Fruit fly (Drosophila melanogaster) whole organism, embryonic: ENCODE results near the gene Nin.

Source experiments
- Abd-B ChIP-seq: fragments of 200-800 bp; sonication (Bioruptor generic); optimal IDR thresholded peaks from 2 replicates; lab custom pipeline; 2018; ENCODE audit warnings: missing biosample characterization, mild to moderate bottlenecking, missing genetic modification characterization, moderate library complexity
- Antp ChIP-seq: fragments of 200-800 bp; sonication (Bioruptor generic); optimal IDR thresholded peaks from 3 replicates; lab custom pipeline; 2016; ENCODE audit warnings: missing biosample characterization, missing genetic modification characterization
- CG11504 ChIP-seq: fragments of 200-800 bp; sonication (Bioruptor generic); optimal IDR thresholded peaks from 3 replicates; lab custom pipeline; 2019; ENCODE audit warnings: missing biosample characterization, mild to moderate bottlenecking, missing genetic modification characterization, moderate library complexity
- CG12942 ChIP-seq: fragments of 200-800 bp; sonication (Bioruptor generic); optimal IDR thresholded peaks from 3 replicates; lab custom pipeline; 2016; ENCODE audit warnings: missing biosample characterization, missing genetic modification characterization
- CG15269 ChIP-seq: fragments of 200-800 bp; sonication (Bioruptor generic); optimal IDR thresholded peaks from 2 replicates; lab custom pipeline; 2018; ENCODE audit warnings: missing biosample characterization, mild to moderate bottlenecking, missing genetic modification characterization, moderate library complexity
- CG17829 ChIP-seq: fragments of 200-800 bp; optimal IDR thresholded peaks from 2 replicates; lab custom pipeline; 2019; ENCODE audit warnings: missing biosample characterization, mild to moderate bottlenecking, missing genetic modification characterization, moderate library complexity
- CG2678 ChIP-seq: fragments of 200-800 bp; sonication (Bioruptor generic); optimal IDR thresholded peaks from 3 replicates; lab custom pipeline; 2019; ENCODE audit warnings: missing biosample characterization, mild to moderate bottlenecking, missing genetic modification characterization, moderate library complexity
- CG31388 ChIP-seq: fragments of 200-800 bp; sonication (Bioruptor generic); optimal IDR thresholded peaks from 2 replicates; lab custom pipeline; 2016; ENCODE audit warnings: missing biosample characterization, missing genetic modification characterization
- CG4328 ChIP-seq: fragments of 200-800 bp; sonication (Bioruptor generic); optimal IDR thresholded peaks from 3 replicates; lab custom pipeline; 2017; ENCODE audit warnings: missing biosample characterization, missing genetic modification reagents, missing genetic modification characterization
- CG6254 ChIP-seq: fragments of 200-800 bp; sonication (Bioruptor generic); optimal IDR thresholded peaks from 3 replicates; lab custom pipeline; 2017; ENCODE audit warnings: mild to moderate bottlenecking, missing biosample characterization, missing genetic modification reagents, missing genetic modification characterization
- CG6689 ChIP-seq: fragments of 200-800 bp; sonication (Bioruptor generic); IDR thresholded peaks from 2 replicates; pipeline ENCODE4 v1.3.6; 2022; ENCODE audit warnings: missing biosample characterization, missing genetic modification characterization
- CG6765 ChIP-seq: fragments of 200-800 bp; sonication (Bioruptor generic); optimal IDR thresholded peaks from 3 replicates; lab custom pipeline; 2017; ENCODE audit warnings: missing biosample characterization, mild to moderate bottlenecking, missing genetic modification characterization
- CG7357 ChIP-seq: fragments of 200-800 bp; sonication (Bioruptor generic); IDR thresholded peaks from 3 replicates; pipeline ENCODE4 v1.3.6; 2022; ENCODE audit warnings: missing biosample characterization, missing genetic modification characterization
- CG7786 ChIP-seq: fragments of 200-800 bp; sonication (Bioruptor generic); optimal IDR thresholded peaks from 2 replicates; lab custom pipeline; 2016; ENCODE audit warnings: missing biosample characterization, missing genetic modification characterization
- CG7987 ChIP-seq: fragments of 200-800 bp; sonication (Bioruptor generic); optimal IDR thresholded peaks from 2 replicates; lab custom pipeline; 2018; ENCODE audit warnings: missing biosample characterization, mild to moderate bottlenecking, missing genetic modification characterization, moderate library complexity
- CG8388 ChIP-seq: fragments of 200-800 bp; sonication (Bioruptor generic); optimal IDR thresholded peaks from 2 replicates; lab custom pipeline; 2019; ENCODE audit warnings: missing biosample characterization, mild to moderate bottlenecking, missing genetic modification characterization, moderate library complexity
- CG8765 ChIP-seq: fragments of 200-800 bp; sonication (Bioruptor generic); IDR thresholded peaks from 2 replicates; pipeline ENCODE4 v1.3.6; 2022; ENCODE audit warnings: missing biosample characterization, missing genetic modification characterization
- CG9609 ChIP-seq: fragments of 200-800 bp; sonication (Bioruptor generic); optimal IDR thresholded peaks from 3 replicates; lab custom pipeline; 2016; ENCODE audit warnings: missing biosample characterization, missing genetic modification characterization
- CG9797 ChIP-seq: fragments of 200-800 bp; sonication (Bioruptor generic); optimal IDR thresholded peaks from 3 replicates; lab custom pipeline; 2018; ENCODE audit warnings: missing biosample characterization, mild to moderate bottlenecking, missing genetic modification characterization
- Dad ChIP-seq: fragments of 200-800 bp; sonication (Bioruptor generic); optimal IDR thresholded peaks from 3 replicates; lab custom pipeline; 2016; ENCODE audit warnings: missing biosample characterization, missing genetic modification characterization
- Eip74EF ChIP-seq, 2 experiments: fragments of 200-800 bp in 1 of 2; fragments of >200 bp in 1 of 2; sonication (Bioruptor generic) in 1 of 2; optimal IDR thresholded peaks; 2 replicates each; lab custom pipeline; 2017 to 2019; ENCODE audit warnings: missing biosample characterization in 2 of 2, missing genetic modification characterization in 2 of 2, mild to moderate bottlenecking in 1 of 2, moderate library complexity in 1 of 2
- GATAe ChIP-seq: fragments of 200-800 bp; sonication (Bioruptor generic); conservative IDR thresholded peaks from 2 replicates; pipeline ENCODE4 v1.3.6; 2022; ENCODE audit warnings: missing biosample characterization, missing genetic modification characterization
- Gug ChIP-seq: fragments of 200-800 bp; sonication (Bioruptor generic); IDR thresholded peaks from 4 replicates; pipeline ENCODE4 v1.3.6; 2022; ENCODE audit warnings: missing biosample characterization, missing genetic modification characterization
- Hmr ChIP-seq: fragments of 200-800 bp; sonication (Bioruptor generic); optimal IDR thresholded peaks from 3 replicates; lab custom pipeline; 2017; ENCODE audit warnings: mild to moderate bottlenecking, missing biosample characterization, missing genetic modification reagents, missing genetic modification characterization
- MESR4 ChIP-seq: fragments of 200-800 bp; sonication (Bioruptor generic); optimal IDR thresholded peaks from 2 replicates; lab custom pipeline; 2018; ENCODE audit warnings: missing biosample characterization, mild to moderate bottlenecking, missing genetic modification characterization, moderate library complexity
- MTF-1 ChIP-seq: fragments of 200-800 bp; sonication (Bioruptor generic); optimal IDR thresholded peaks from 2 replicates; lab custom pipeline; 2018; ENCODE audit warnings: missing biosample characterization, mild to moderate bottlenecking, missing genetic modification characterization, borderline replicate concordance
- Med ChIP-seq: fragments of 200-800 bp; sonication (Bioruptor generic); peaks from one replicate; lab custom pipeline; 2016; ENCODE audit warnings: missing biosample characterization, missing genetic modification characterization, mild to moderate bottlenecking, inconsistent platforms, moderate library complexity
- Meics ChIP-seq: fragments of 200-800 bp; sonication (Bioruptor generic); optimal IDR thresholded peaks from 2 replicates; lab custom pipeline; 2017; ENCODE audit warnings: missing biosample characterization, mild to moderate bottlenecking, missing genetic modification characterization
- Nf-YA ChIP-seq: fragments of 200-800 bp; sonication (Bioruptor generic); IDR thresholded peaks from 2 replicates; pipeline ENCODE4 v1.3.6; 2022; ENCODE audit warnings: missing biosample characterization, missing genetic modification characterization
- Oaz ChIP-seq: fragments of 200-800 bp; sonication (Bioruptor generic); IDR thresholded peaks from 2 replicates; pipeline ENCODE4 v1.3.6; 2022; ENCODE audit warnings: missing biosample characterization, missing genetic modification characterization
- PHDP ChIP-seq: fragments of 200-800 bp; sonication (Bioruptor generic); optimal IDR thresholded peaks from 3 replicates; lab custom pipeline; 2018; ENCODE audit warnings: missing biosample characterization, mild to moderate bottlenecking, missing genetic modification characterization, moderate library complexity
- Ptx1 ChIP-seq: fragments of 200-800 bp; sonication (Bioruptor generic); IDR thresholded peaks from 2 replicates; pipeline ENCODE4 v1.3.6; 2022; ENCODE audit warnings: missing biosample characterization, missing genetic modification characterization
- TFAM ChIP-seq: fragments of 200-800 bp; sonication (Bioruptor generic); optimal IDR thresholded peaks from 2 replicates; lab custom pipeline; 2017; ENCODE audit warnings: missing biosample characterization, missing genetic modification characterization, inconsistent platforms
- Usf ChIP-seq: fragments of 200-800 bp; sonication (Bioruptor generic); optimal IDR thresholded peaks from 2 replicates; lab custom pipeline; 2017; ENCODE audit warnings: missing genotype, missing biosample characterization, missing genetic modification characterization
- ac ChIP-seq: fragments of 200-800 bp; sonication (Bioruptor generic); optimal IDR thresholded peaks from 3 replicates; lab custom pipeline; 2017; ENCODE audit warnings: missing biosample characterization, mild to moderate bottlenecking, missing genetic modification characterization
- ap ChIP-seq: fragments of 200-800 bp; sonication (Bioruptor generic); IDR thresholded peaks from 2 replicates; pipeline ENCODE4 v1.3.6; 2022; ENCODE audit warnings: missing biosample characterization, missing genetic modification characterization
- ash1 ChIP-seq: fragments of 200-800 bp; sonication (Bioruptor generic); optimal IDR thresholded peaks from 2 replicates; lab custom pipeline; 2018; ENCODE audit warnings: missing biosample characterization, mild to moderate bottlenecking, missing genetic modification characterization
- bsh ChIP-seq, 2 experiments: fragments of 200-800 bp; sonication (Bioruptor generic); optimal IDR thresholded peaks; 2 replicates each; lab custom pipeline; 2017 to 2018; ENCODE audit warnings: mild to moderate bottlenecking in 2 of 2, missing biosample characterization in 2 of 2, missing genetic modification characterization in 2 of 2, moderate library complexity in 1 of 2
- gce ChIP-seq: fragments of 200-800 bp; sonication (Bioruptor generic); IDR thresholded peaks from 3 replicates; pipeline ENCODE4 v1.3.6; 2022; ENCODE audit warnings: missing biosample characterization, missing genetic modification characterization
- lab ChIP-seq: fragments of 200-800 bp; sonication (Bioruptor generic); optimal IDR thresholded peaks from 3 replicates; lab custom pipeline; 2017; ENCODE audit warnings: missing biosample characterization, missing genetic modification characterization, mild to moderate bottlenecking, moderate library complexity, missing genetic modification reagents
- peb ChIP-seq: fragments of 200-800 bp; sonication (Bioruptor generic); IDR thresholded peaks from 2 replicates; pipeline ENCODE4 v1.3.6; 2022; ENCODE audit warnings: missing biosample characterization, missing genetic modification characterization
- scrt ChIP-seq: fragments of 200-800 bp; sonication (Bioruptor generic); optimal IDR thresholded peaks from 2 replicates; lab custom pipeline; 2018; ENCODE audit warnings: missing biosample characterization, mild to moderate bottlenecking, missing genetic modification characterization, moderate library complexity
- sens ChIP-seq: fragments of 200-800 bp; sonication (Bioruptor generic); peaks from one replicate; lab custom pipeline; 2016; ENCODE audit warnings: missing biosample characterization, missing genetic modification characterization
- slp2 ChIP-seq: fragments of 200-800 bp; sonication (Bioruptor generic); optimal IDR thresholded peaks from 2 replicates; lab custom pipeline; 2016; ENCODE audit warnings: missing biosample characterization, missing genetic modification characterization
- sna ChIP-seq: fragments of 200-800 bp; sonication (Bioruptor generic); IDR thresholded peaks from 2 replicates; pipeline ENCODE4 v1.3.6; 2022; ENCODE audit warnings: missing biosample characterization, missing genetic modification characterization; ENCODE audit not compliant: partially characterized antibody
- sqz ChIP-seq: fragments of 200-800 bp; sonication (Bioruptor generic); optimal IDR thresholded peaks from 3 replicates; lab custom pipeline; 2018; ENCODE audit warnings: missing biosample characterization, mild to moderate bottlenecking, missing genetic modification characterization
- twi ChIP-seq: fragments of 200-800 bp; optimal IDR thresholded peaks from 2 replicates; lab custom pipeline; 2019; ENCODE audit warnings: missing biosample characterization, mild to moderate bottlenecking, missing genetic modification characterization, moderate library complexity
- unpg ChIP-seq: fragments of 200-800 bp; sonication (Bioruptor generic); optimal IDR thresholded peaks from 3 replicates; lab custom pipeline; 2018; ENCODE audit warnings: missing biosample characterization, mild to moderate bottlenecking, missing genetic modification characterization, moderate library complexity
- wek ChIP-seq: fragments of 200-800 bp; sonication (Bioruptor generic); optimal IDR thresholded peaks from 3 replicates; lab custom pipeline; 2018; ENCODE audit warnings: missing biosample characterization, mild to moderate bottlenecking, missing genetic modification characterization, moderate library complexity
- zfh1 ChIP-seq: fragments of 200-800 bp; sonication (Bioruptor generic); IDR thresholded peaks from 3 replicates; pipeline ENCODE4 v1.3.6; 2022; ENCODE audit warnings: missing biosample characterization, missing genetic modification characterization

Nin gene

dm6 chr2L:5237175-5237753 lies 41.1 kb downstream of the Nin start (continued):
- no peak for TF ChIP-seq CG4328 (GFP tag; lab: Kevin White, UChicago)
- no peak for TF ChIP-seq CG2678
- TF ChIP-seq GATAe (GFP tag; lab: Robert Waterston, UW): no peak
- TF ChIP-seq peb: no peak
- no peak for TF ChIP-seq ap
- no peak for TF ChIP-seq Meics (GFP tag; lab: Kevin White, UChicago)
- no peak for TF ChIP-seq MESR4 (GFP tag; lab: Kevin White, UChicago)
- no peak for TF ChIP-seq slp2 (GFP tag; lab: Kevin White, UChicago)
- no peak for TF ChIP-seq Usf
- 0 out of 3 replicates have a peak, but pooled peaks have one; percentile 32 for TF ChIP-seq zfh1 (GFP tag; lab: Robert Waterston, UW)
- peak; percentile 47 for TF ChIP-seq CG11504 (tag; lab: Kevin White, UChicago)
- TF ChIP-seq Abd-B (GFP tag; lab: Kevin White, UChicago): no peak
- peak; percentile 24 for TF ChIP-seq PHDP
- no peak for TF ChIP-seq CG7357 (GFP tag; lab: Robert Waterston, UW)
- peak; percentile 10 for TF ChIP-seq CG17829 (tag; lab: Kevin White, UChicago)
- peak; percentile 36 for TF ChIP-seq CG6254 (GFP tag; lab: Kevin White, UChicago)
- TF ChIP-seq Eip74EF (GFP tag; optimal IDR thresholded peaks at IDR 0.05; lab: Kevin White, UChicago): peak in 1 of 2 experiments; percentile 23
- TF ChIP-seq CG7786 (GFP tag; lab: Kevin White, UChicago): no peak
- TF ChIP-seq wek: peak; percentile 63
- no peak for TF ChIP-seq Gug (GFP tag; lab: Robert Waterston, UW)
- no peak for TF ChIP-seq CG31388 (GFP tag; lab: Kevin White, UChicago)
- TF ChIP-seq twi (tag; lab: Kevin White, UChicago): no peak
- TF ChIP-seq CG7987 (GFP tag; lab: Kevin White, UChicago): no peak
- no peak for TF ChIP-seq CG12942 (GFP tag; lab: Kevin White, UChicago)
- peak; percentile 99 for TF ChIP-seq sqz (GFP tag; lab: Kevin White, UChicago)
- TF ChIP-seq lab: no peak
- peak; percentile 67 for TF ChIP-seq ash1 (GFP tag; lab: Kevin White, UChicago)
- peak in 1 of 2 experiments; percentile 66 for TF ChIP-seq bsh (GFP tag; optimal IDR thresholded peaks at IDR 0.05; lab: Kevin White, UChicago)
- TF ChIP-seq Antp (GFP tag; lab: Kevin White, UChicago): no peak
- TF ChIP-seq CG15269 (tag; lab: Kevin White, UChicago): peak; percentile 7
- peak; percentile 62 for TF ChIP-seq Med (GFP tag; lab: Kevin White, UChicago)
- 0 out of 3 replicates have a peak, but pooled peaks have one; percentile 49 for TF ChIP-seq gce (GFP tag; lab: Robert Waterston, UW)
- no peak for TF ChIP-seq Oaz (GFP tag; lab: Robert Waterston, UW)
- TF ChIP-seq Nf-YA (GFP tag; lab: Robert Waterston, UW): no peak
- no peak for TF ChIP-seq Ptx1 (GFP tag; lab: Robert Waterston, UW)
- peak; percentile 69 for TF ChIP-seq sna
- peak; percentile 42 for TF ChIP-seq ac
- TF ChIP-seq CG9797 (GFP tag; lab: Kevin White, UChicago): no peak
- TF ChIP-seq CG9609: no peak
- peak; percentile 64 for TF ChIP-seq sens (GFP tag; lab: Kevin White, UChicago)
- no peak for TF ChIP-seq Dad (GFP tag; lab: Kevin White, UChicago)
- TF ChIP-seq MTF-1 (GFP tag; lab: Kevin White, UChicago): peak; percentile 62
- TF ChIP-seq Hmr (GFP tag; lab: Kevin White, UChicago): peak; percentile 25
- peak; percentile 77 for TF ChIP-seq scrt (GFP tag; lab: Kevin White, UChicago)
- TF ChIP-seq TFAM: no peak
- no peak for TF ChIP-seq CG6765 (GFP tag; lab: Kevin White, UChicago)
- peak; percentile 6 for TF ChIP-seq CG8388 (GFP tag; lab: Kevin White, UChicago)
- TF ChIP-seq unpg (GFP tag; lab: Kevin White, UChicago): peak; percentile 2
- no peak for TF ChIP-seq CG6689 (GFP tag; lab: Robert Waterston, UW)
- no peak for TF ChIP-seq CG8765
